Worm (Caenorhabditis elegans): ENCODE measurements around the gene T26H8.4.

- TF ChIP-seq sox-2 (GFP tag; IDR thresholded peaks at IDR 0.05) = no peak
- no peak for TF ChIP-seq K02D7.2 (tag; optimal IDR thresholded peaks at IDR 0.05)
- TF ChIP-seq lim-6 (tag; optimal IDR thresholded peaks at IDR 0.05) = no peak
- no peak for TF ChIP-seq pqm-1 (tag; optimal IDR thresholded peaks at IDR 0.05)
- no peak for TF ChIP-seq tbx-7 (tag; optimal IDR thresholded peaks at IDR 0.05)
- TF ChIP-seq syd-9 (tag; optimal IDR thresholded peaks at IDR 0.05) = no peak
Observed at ce11 chrV:15268302-15268701, 38.3 kb downstream of the T26H8.4 start, which contains the start of gene srw-22.
